Fruit fly (Drosophila melanogaster) whole organism, embryonic: Measurements from ENCODE around the gene Wdr59.

Experiments used
- Abd-B ChIP-seq: fragments of 200-800 bp; sonication (Bioruptor generic); optimal IDR thresholded peaks from 2 replicates; lab custom pipeline; 2018; ENCODE audit warnings: missing biosample characterization, mild to moderate bottlenecking, missing genetic modification characterization, moderate library complexity
- Blimp-1 ChIP-seq: fragments of 200-800 bp; sonication (Bioruptor generic); optimal IDR thresholded peaks from 3 replicates; lab custom pipeline; 2018; ENCODE audit warnings: missing biosample characterization, missing genetic modification characterization, mild to moderate bottlenecking, moderate library complexity, missing genetic modification reagents
- CG1024 ChIP-seq: fragments of 200-800 bp; sonication (Bioruptor generic); IDR thresholded peaks from 2 replicates; pipeline ENCODE4 v1.3.6; 2022; ENCODE audit warnings: missing biosample characterization, missing genetic modification characterization
- CG11085 ChIP-seq: fragments of 200-800 bp; sonication (Bioruptor generic); IDR thresholded peaks from 2 replicates; pipeline ENCODE4 v1.3.6; 2022; ENCODE audit warnings: missing biosample characterization, missing genetic modification characterization
- CG11723 ChIP-seq: fragments of 200-800 bp; sonication (Bioruptor generic); optimal IDR thresholded peaks from 2 replicates; lab custom pipeline; 2017; ENCODE audit warnings: missing biosample characterization, mild to moderate bottlenecking, missing genetic modification characterization
- CG12769 ChIP-seq: fragments of 200-800 bp; sonication (Bioruptor generic); optimal IDR thresholded peaks from 2 replicates; lab custom pipeline; 2019; ENCODE audit warnings: missing biosample characterization, mild to moderate bottlenecking, missing genetic modification characterization, moderate library complexity
- CG14860 ChIP-seq: fragments of 200-800 bp; sonication (Bioruptor generic); IDR thresholded peaks from 3 replicates; pipeline ENCODE4 v1.3.6; 2022; ENCODE audit warnings: missing biosample characterization, missing genetic modification characterization; ENCODE audit not compliant: partially characterized antibody
- CG15073 ChIP-seq: fragments of 200-800 bp; sonication (Bioruptor generic); optimal IDR thresholded peaks from 2 replicates; lab custom pipeline; 2016; ENCODE audit warnings: missing biosample characterization, missing genetic modification characterization
- CG1529 ChIP-seq: fragments of 200-800 bp; sonication (Bioruptor generic); optimal IDR thresholded peaks from 3 replicates; lab custom pipeline; 2018; ENCODE audit warnings: missing biosample characterization, missing genetic modification characterization
- CG18011 ChIP-seq: fragments of 200-800 bp; sonication (Bioruptor generic); optimal IDR thresholded peaks from 2 replicates; lab custom pipeline; 2017; ENCODE audit warnings: missing biosample characterization, missing genetic modification characterization, mild to moderate bottlenecking, moderate library complexity, missing genotype
- CG18619 ChIP-seq: fragments of 200-800 bp; sonication (Bioruptor generic); optimal IDR thresholded peaks from 3 replicates; lab custom pipeline; 2017; ENCODE audit warnings: missing biosample characterization, mild to moderate bottlenecking, missing genetic modification characterization
- CG3995 ChIP-seq: fragments of 200-800 bp; sonication (Bioruptor generic); optimal IDR thresholded peaks from 3 replicates; lab custom pipeline; 2016; ENCODE audit warnings: missing biosample characterization, missing genetic modification characterization
- CG4328 ChIP-seq: fragments of 200-800 bp; sonication (Bioruptor generic); optimal IDR thresholded peaks from 3 replicates; lab custom pipeline; 2017; ENCODE audit warnings: missing biosample characterization, missing genetic modification reagents, missing genetic modification characterization
- CG7556 ChIP-seq: fragments of 200-800 bp; sonication (Bioruptor generic); optimal IDR thresholded peaks from 2 replicates; lab custom pipeline; 2017; ENCODE audit warnings: missing biosample characterization, mild to moderate bottlenecking, missing genetic modification characterization
- CG8290 ChIP-seq, 3 experiments: fragments of 200-800 bp; sonication (Bioruptor generic); optimal IDR thresholded peaks; 2 replicates each; lab custom pipeline; 2016 to 2019; ENCODE audit warnings: missing biosample characterization in 3 of 3, missing genetic modification characterization in 3 of 3, mild to moderate bottlenecking in 2 of 3, moderate library complexity in 1 of 3
- CkIIα-i1 ChIP-seq: fragments of 200-800 bp; sonication (Bioruptor generic); IDR thresholded peaks from 2 replicates; pipeline ENCODE4 v1.3.6; 2022; ENCODE audit warnings: missing biosample characterization, missing genetic modification characterization
- D19B ChIP-seq: fragments of 200-800 bp; sonication (Bioruptor generic); optimal IDR thresholded peaks from 2 replicates; lab custom pipeline; 2017; ENCODE audit warnings: missing biosample characterization, mild to moderate bottlenecking, missing genetic modification characterization
- Gsc ChIP-seq: fragments of 200-800 bp; sonication (Bioruptor generic); IDR thresholded peaks from 2 replicates; pipeline ENCODE4 v1.3.6; 2022; ENCODE audit warnings: missing biosample characterization, missing genetic modification characterization
- H2.0 ChIP-seq: fragments of 200-800 bp; sonication (Bioruptor generic); IDR thresholded peaks from 2 replicates; pipeline ENCODE4 v1.3.6; 2022; ENCODE audit warnings: missing biosample characterization, missing genetic modification characterization
- HLHmδ ChIP-seq: fragments of 200-800 bp; sonication (Bioruptor generic); optimal IDR thresholded peaks from 2 replicates; lab custom pipeline; 2018; ENCODE audit warnings: missing biosample characterization, mild to moderate bottlenecking, missing genetic modification characterization, moderate library complexity
- Hmr ChIP-seq: fragments of 200-800 bp; sonication (Bioruptor generic); optimal IDR thresholded peaks from 3 replicates; lab custom pipeline; 2017; ENCODE audit warnings: mild to moderate bottlenecking, missing biosample characterization, missing genetic modification reagents, missing genetic modification characterization
- MBD-R2 ChIP-seq: fragments of 200-800 bp; sonication (Bioruptor generic); IDR thresholded peaks from 2 replicates; pipeline ENCODE4 v1.3.6; 2022; ENCODE audit warnings: missing biosample characterization, missing genetic modification characterization
- Mad ChIP-seq: fragments of 200-800 bp; sonication (Bioruptor generic); optimal IDR thresholded peaks from 2 replicates; lab custom pipeline; 2016; ENCODE audit warnings: missing biosample characterization, missing genetic modification characterization
- Med ChIP-seq: fragments of 200-800 bp; sonication (Bioruptor generic); peaks from one replicate; lab custom pipeline; 2016; ENCODE audit warnings: missing biosample characterization, missing genetic modification characterization, mild to moderate bottlenecking, inconsistent platforms, moderate library complexity
- NFAT ChIP-seq: fragments of 200-800 bp; sonication (Bioruptor generic); IDR thresholded peaks from 2 replicates; pipeline ENCODE4 v1.3.6; 2022; ENCODE audit warnings: missing biosample characterization, missing genetic modification characterization
- Nf-YB ChIP-seq: fragments of 200-800 bp; sonication (Bioruptor generic); optimal IDR thresholded peaks from 3 replicates; lab custom pipeline; 2019; ENCODE audit warnings: missing biosample characterization, mild to moderate bottlenecking, missing genetic modification characterization, moderate library complexity
- Opbp ChIP-seq: fragments of 200-800 bp; sonication (Bioruptor generic); IDR thresholded peaks from 3 replicates; pipeline ENCODE4 v1.3.6; 2022; ENCODE audit warnings: missing biosample characterization, missing genetic modification characterization; ENCODE audit not compliant: partially characterized antibody
- Ptx1 ChIP-seq: fragments of 200-800 bp; sonication (Bioruptor generic); IDR thresholded peaks from 2 replicates; pipeline ENCODE4 v1.3.6; 2022; ENCODE audit warnings: missing biosample characterization, missing genetic modification characterization
- TFAM ChIP-seq: fragments of 200-800 bp; sonication (Bioruptor generic); optimal IDR thresholded peaks from 2 replicates; lab custom pipeline; 2017; ENCODE audit warnings: missing biosample characterization, missing genetic modification characterization, inconsistent platforms
- Usf ChIP-seq: fragments of 200-800 bp; sonication (Bioruptor generic); optimal IDR thresholded peaks from 2 replicates; lab custom pipeline; 2017; ENCODE audit warnings: missing genotype, missing biosample characterization, missing genetic modification characterization
- Xrp1 ChIP-seq: fragments of 200-800 bp; sonication (Bioruptor generic); IDR thresholded peaks from 2 replicates; pipeline ENCODE4 v1.3.6; 2022; ENCODE audit warnings: missing biosample characterization, missing genetic modification characterization
- YL-1 ChIP-seq: fragments of 200-800 bp; sonication (Bioruptor generic); optimal IDR thresholded peaks from 3 replicates; lab custom pipeline; 2017; ENCODE audit warnings: missing biosample characterization, mild to moderate bottlenecking, missing genetic modification characterization
- ase ChIP-seq: fragments of 200-800 bp; sonication (Bioruptor generic); IDR thresholded peaks from 3 replicates; pipeline ENCODE4 v1.3.6; 2022; ENCODE audit warnings: missing biosample characterization, missing genetic modification characterization
- bab2 ChIP-seq: fragments of 200-800 bp; sonication (Bioruptor generic); optimal IDR thresholded peaks from 2 replicates; lab custom pipeline; 2016; ENCODE audit warnings: missing biosample characterization, missing genetic modification characterization
- bigmax ChIP-seq: fragments of 200-800 bp; sonication (Bioruptor generic); optimal IDR thresholded peaks from 2 replicates; lab custom pipeline; 2018; ENCODE audit warnings: missing biosample characterization, mild to moderate bottlenecking, missing genetic modification characterization
- da ChIP-seq: fragments of 200-800 bp; sonication (Bioruptor generic); optimal IDR thresholded peaks from 2 replicates; lab custom pipeline; 2016; ENCODE audit warnings: missing biosample characterization, missing genetic modification characterization
- fd102C ChIP-seq: fragments of 200-800 bp; sonication (Bioruptor generic); optimal IDR thresholded peaks from 2 replicates; lab custom pipeline; 2018; ENCODE audit warnings: missing biosample characterization, mild to moderate bottlenecking, missing genetic modification characterization, moderate library complexity
- fru ChIP-seq: fragments of >200 bp; optimal IDR thresholded peaks from 2 replicates; lab custom pipeline; 2017
- ftz-f1 ChIP-seq: fragments of 200-800 bp; sonication (Bioruptor generic); optimal IDR thresholded peaks from 2 replicates; lab custom pipeline; 2016; ENCODE audit warnings: missing biosample characterization, missing genetic modification characterization
- gfzf ChIP-seq: fragments of 200-800 bp; sonication (Bioruptor generic); optimal IDR thresholded peaks from 2 replicates; lab custom pipeline; 2016; ENCODE audit warnings: missing biosample characterization, mild to moderate bottlenecking, missing genetic modification characterization, moderate library complexity
- gro ChIP-seq: fragments of 200-800 bp; sonication (Bioruptor generic); optimal IDR thresholded peaks from 2 replicates; lab custom pipeline; 2016; ENCODE audit warnings: missing biosample characterization, missing genetic modification characterization
- h ChIP-seq: fragments of >200 bp; optimal IDR thresholded peaks from 2 replicates; lab custom pipeline; 2017
- hbn ChIP-seq: fragments of 200-800 bp; sonication (Bioruptor generic); IDR thresholded peaks from 2 replicates; pipeline ENCODE4 v1.3.6; 2022; ENCODE audit warnings: missing biosample characterization, missing genetic modification characterization; ENCODE audit not compliant: partially characterized antibody
- prd ChIP-seq, 3 experiments: fragments of >200 bp in 2 of 3; fragments of 200-800 bp in 1 of 3; sonication (Bioruptor generic) in 1 of 3; optimal IDR thresholded peaks in 2 of 3; IDR thresholded peaks in 1 of 3; 2 replicates in 2 of 3; 3 replicates in 1 of 3; pipeline versions ENCODE4 v1.3.6 to Lab custom; 2017 to 2022; ENCODE audit warnings: missing biosample characterization in 1 of 3, missing genetic modification characterization in 1 of 3
- ro ChIP-seq: fragments of 200-800 bp; sonication (Bioruptor generic); IDR thresholded peaks from 2 replicates; pipeline ENCODE4 v1.3.6; 2022; ENCODE audit warnings: missing biosample characterization, missing genetic modification characterization
- slou ChIP-seq: fragments of 200-800 bp; sonication (Bioruptor generic); optimal IDR thresholded peaks from 3 replicates; lab custom pipeline; 2016; ENCODE audit warnings: missing biosample characterization, missing genetic modification characterization
- tap ChIP-seq: fragments of 200-800 bp; optimal IDR thresholded peaks from 3 replicates; lab custom pipeline; 2019; ENCODE audit warnings: missing biosample characterization, mild to moderate bottlenecking, missing genetic modification characterization, moderate library complexity
- tll ChIP-seq, 2 experiments: fragments of 200-800 bp in 1 of 2; fragments of >200 bp in 1 of 2; sonication (Bioruptor generic) in 1 of 2; optimal IDR thresholded peaks; 2 replicates each; lab custom pipeline; 2017 to 2019; ENCODE audit warnings: missing biosample characterization in 2 of 2, missing genetic modification characterization in 2 of 2, mild to moderate bottlenecking in 1 of 2, moderate library complexity in 1 of 2
- yki ChIP-seq: fragments of >200 bp; optimal IDR thresholded peaks from 3 replicates; lab custom pipeline; 2018

Gene Wdr59

DNA sequence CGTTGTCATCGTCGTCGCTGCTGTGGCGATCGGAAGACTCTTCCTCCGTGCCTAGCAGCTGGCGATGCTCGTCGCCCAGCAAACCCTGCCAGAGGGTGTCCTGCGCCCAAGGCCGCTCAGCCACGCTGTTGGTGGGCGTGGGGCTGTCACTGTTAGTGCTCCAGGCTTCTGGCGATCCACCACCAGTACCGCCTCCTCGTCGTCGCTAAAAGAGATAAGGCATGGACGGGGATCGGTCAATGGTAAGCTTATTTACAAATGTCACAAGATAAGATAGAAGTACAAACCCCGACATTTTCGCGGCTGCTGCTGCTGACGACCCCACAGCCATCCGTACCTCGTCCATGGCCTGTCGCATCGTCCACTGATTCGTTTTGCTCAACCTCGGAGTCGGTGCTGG, 14.1 kb downstream of the Wdr59 start:
- peak in 1 of 2 experiments; percentile 12 for TF ChIP-seq prd (optimal IDR thresholded peaks at IDR 0.05; lab: Kevin White, UChicago)
- TF ChIP-seq prd (GFP tag; IDR thresholded peaks at IDR 0.05; lab: Robert Waterston, UW) = no peak
- TF ChIP-seq CG11085 (GFP tag; lab: Robert Waterston, UW) = no peak
- peak; percentile 61 for TF ChIP-seq Med

DNA sequence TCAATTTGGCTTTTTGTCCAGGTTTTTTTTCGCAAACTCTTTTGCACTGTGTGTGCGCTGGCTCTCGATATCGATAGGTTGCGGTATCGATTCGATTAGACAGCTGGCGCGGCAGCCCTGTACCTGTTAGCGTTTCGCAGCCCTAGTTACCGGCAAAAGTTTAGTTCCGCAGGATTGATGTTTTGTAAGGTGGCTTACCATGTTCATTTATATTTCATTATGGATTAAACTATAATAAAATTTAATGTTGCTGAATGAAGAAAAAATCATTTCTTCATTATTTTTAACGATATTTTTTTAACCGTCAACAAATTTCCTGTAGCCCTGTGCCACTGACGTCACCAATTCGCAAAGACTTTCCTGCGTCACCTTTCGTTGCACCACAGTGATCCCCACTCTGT, 15.3 kb downstream of the Wdr59 start, which contains the start of gene Reps:
Gene Reps (minus strand): TSS at position 84 of the 401 bp plus-strand sequence.
- TF ChIP-seq CkIIα-i1 (GFP tag; lab: Robert Waterston, UW) = peak; percentile 93
- TF ChIP-seq slou = peak; percentile 99
- TF ChIP-seq CG15073 (GFP tag; lab: Kevin White, UChicago) = peak; percentile 88
- TF ChIP-seq ase (GFP tag; lab: Robert Waterston, UW) = peak; percentile 99
- peak; percentile 97 for TF ChIP-seq CG18619
- TF ChIP-seq YL-1 (GFP tag; lab: Kevin White, UChicago) = peak; percentile 98
- peak; percentile 97 for TF ChIP-seq Blimp-1 (GFP tag; lab: Kevin White, UChicago)
- peak; percentile 98 for TF ChIP-seq NFAT (GFP tag; lab: Robert Waterston, UW)
- peak; percentile 38 for TF ChIP-seq gfzf (GFP tag; lab: Kevin White, UChicago)
- peak; percentile 83 for TF ChIP-seq CG3995 (GFP tag; lab: Kevin White, UChicago)
- peak; percentile 94 for TF ChIP-seq D19B (GFP tag; lab: Kevin White, UChicago)
- peak; percentile 97 for TF ChIP-seq tap (tag; lab: Kevin White, UChicago)
- TF ChIP-seq CG7556 (GFP tag; lab: Kevin White, UChicago) = peak; percentile 97
- peak; percentile 95 for TF ChIP-seq da (GFP tag; lab: Kevin White, UChicago)
- TF ChIP-seq tll (GFP tag; optimal IDR thresholded peaks at IDR 0.05; lab: Kevin White, UChicago) = peak; percentile 75 to 82
- peak; percentile 84 for TF ChIP-seq ftz-f1 (GFP tag; lab: Kevin White, UChicago)
- TF ChIP-seq ro = peak; percentile 99
- TF ChIP-seq gro (GFP tag; lab: Kevin White, UChicago) = peak; percentile 97
- peak; percentile 93 for TF ChIP-seq fd102C
- TF ChIP-seq Nf-YB = peak; percentile 88
- peak; percentile 98 for TF ChIP-seq Hmr (GFP tag; lab: Kevin White, UChicago)
- TF ChIP-seq CG4328 (GFP tag; lab: Kevin White, UChicago) = peak; percentile 95
- peak; percentile 99 for TF ChIP-seq CG8290 (GFP tag; optimal IDR thresholded peaks at IDR 0.05; lab: Kevin White, UChicago)
- TF ChIP-seq CG8290 (tag; optimal IDR thresholded peaks at IDR 0.05; lab: Kevin White, UChicago) = peak; percentile 96
- peak; percentile 99 for TF ChIP-seq MBD-R2 (GFP tag; lab: Robert Waterston, UW)
- no peak for TF ChIP-seq yki
- TF ChIP-seq Gsc = peak; percentile 98
- TF ChIP-seq fru (lab: Kevin White, UChicago) = no peak
- peak; percentile 98 for TF ChIP-seq Usf (GFP tag; lab: Kevin White, UChicago)
- TF ChIP-seq Ptx1 (GFP tag; lab: Robert Waterston, UW) = peak; percentile 99
- TF ChIP-seq Mad = peak; percentile 98
- 0 out of 3 replicates have a peak, but pooled peaks have one; percentile 43 for TF ChIP-seq CG14860 (GFP tag; lab: Robert Waterston, UW)
- TF ChIP-seq Xrp1 (GFP tag; lab: Robert Waterston, UW) = peak; percentile 99
- TF ChIP-seq Opbp (GFP tag; lab: Robert Waterston, UW) = peak; percentile 15; the same call in 1 of the 3 replicates
- peak; percentile 17 for TF ChIP-seq HLHmδ
- TF ChIP-seq CG1024 (GFP tag; lab: Robert Waterston, UW) = peak; percentile 96
- peak; percentile 99 for TF ChIP-seq CG12769 (tag; lab: Kevin White, UChicago)
- peak; percentile 98 for TF ChIP-seq bab2 (GFP tag; lab: Kevin White, UChicago)
- TF ChIP-seq Abd-B (GFP tag; lab: Kevin White, UChicago) = peak; percentile 99
- TF ChIP-seq CG11723 (GFP tag; lab: Kevin White, UChicago) = peak; percentile 97
- TF ChIP-seq bigmax = peak; percentile 62
- TF ChIP-seq H2.0 = peak; percentile 98
- peak; percentile 91 for TF ChIP-seq TFAM
- peak; percentile 90 for TF ChIP-seq CG18011 (GFP tag; lab: Kevin White, UChicago)
- TF ChIP-seq CG1529 = peak; percentile 96
- TF ChIP-seq h (lab: Kevin White, UChicago) = no peak
- TF ChIP-seq hbn (GFP tag; lab: Robert Waterston, UW) = peak; percentile 56; the same call in 1 of the 2 replicates
